Worm (Caenorhabditis elegans): Measurements from ENCODE around the gene Y116F11B.7.

ce11 chrV:19895250-19895649, 47.1 kb downstream of the Y116F11B.7 start, which contains the start of gene gly-4:
- TF ChIP-seq pes-1 (GFP tag; IDR thresholded peaks at IDR 0.05): no peak
- TF ChIP-seq ets-7 (tag; optimal IDR thresholded peaks at IDR 0.05): no peak
- TF ChIP-seq scrt-1 (GFP tag; IDR thresholded peaks at IDR 0.05): no peak
- TF ChIP-seq ama-1 (optimal IDR thresholded peaks at IDR 0.05): no peak
- TF ChIP-seq flt-1 (GFP tag; IDR thresholded peaks at IDR 0.05): no peak
- no peak for TF ChIP-seq sea-1 (GFP tag; conservative IDR thresholded peaks at IDR 0.05)
- TF ChIP-seq tbx-11 (GFP tag; IDR thresholded peaks at IDR 0.05): no peak
- no peak for TF ChIP-seq hmbx-1 (tag; optimal IDR thresholded peaks at IDR 0.05)
- no peak for TF ChIP-seq ceh-13 (GFP tag; optimal IDR thresholded peaks at IDR 0.05)
- TF ChIP-seq tbx-37 (GFP tag; conservative IDR thresholded peaks at IDR 0.05): no peak
- no peak for TF ChIP-seq B0310.2 (tag; optimal IDR thresholded peaks at IDR 0.05)
